Fruit fly (Drosophila melanogaster) Kc167 (cell line): Measurements from ENCODE around the gene msi.

ENCODE experiments used
- Myc ChIP-seq: fragments of >200 bp; optimal IDR thresholded peaks from 2 replicates; lab custom pipeline; 2017; ENCODE audit warnings: missing external identifiers
- Sin3A ChIP-seq: fragments of >200 bp; optimal IDR thresholded peaks from 2 replicates; lab custom pipeline; 2018; ENCODE audit warnings: missing external identifiers
- h ChIP-seq: fragments of >200 bp; optimal IDR thresholded peaks from 3 replicates; lab custom pipeline; 2018; ENCODE audit warnings: missing external identifiers
- insv ChIP-seq: fragments of >200 bp; optimal IDR thresholded peaks from 3 replicates; lab custom pipeline; 2018; ENCODE audit warnings: missing external identifiers
- psq ChIP-seq: fragments of >200 bp; optimal IDR thresholded peaks from 2 replicates; lab custom pipeline; 2017; ENCODE audit warnings: missing external identifiers
- ttk ChIP-seq: sonication (Bioruptor generic); optimal IDR thresholded peaks from 2 replicates; lab custom pipeline; 2017; ENCODE audit warnings: missing external identifiers

The msi gene

DNA sequence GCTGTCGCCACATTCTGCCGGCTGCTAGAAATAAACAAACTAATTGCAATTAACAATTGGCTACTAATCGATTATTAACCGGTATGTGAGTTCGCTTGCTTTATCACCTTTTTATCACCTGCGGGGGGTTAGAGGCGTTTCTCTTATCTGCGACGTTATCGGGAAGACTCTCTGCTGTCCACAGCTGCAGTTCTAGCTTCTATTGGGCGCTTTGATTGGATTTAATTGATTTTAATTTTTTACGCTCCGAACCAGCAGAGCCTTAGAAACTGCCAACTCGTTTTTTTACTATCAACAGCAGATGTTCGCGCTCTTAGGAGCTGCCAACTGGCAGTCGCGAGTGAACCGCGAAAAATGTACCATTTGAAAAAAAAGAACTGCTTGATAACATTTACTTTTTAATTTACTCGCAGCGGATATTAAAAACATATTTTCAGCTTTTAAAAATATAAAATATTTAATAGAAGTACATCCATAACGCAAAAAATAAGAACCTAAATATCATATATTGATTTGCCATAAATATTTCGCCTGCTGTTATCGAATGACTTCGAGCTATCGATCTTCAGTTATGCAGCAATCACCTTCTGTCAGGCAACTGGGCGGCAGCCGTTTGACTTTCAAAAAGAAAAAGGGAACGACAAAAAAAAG lies 110.8 kb downstream of the msi start, which contains the start of gene Ssadh:
Ssadh (minus strand) TSS at position 300 of the 651 bp plus-strand sequence.
- no peak for TF ChIP-seq Myc
- no peak for TF ChIP-seq h (lab: Kevin White, UChicago)
- no peak for TF ChIP-seq Sin3A
- TF ChIP-seq ttk (lab: Kevin White, UChicago): no peak
- TF ChIP-seq psq (lab: Kevin White, UChicago): no peak
- no peak for TF ChIP-seq insv (lab: Kevin White, UChicago)

DNA sequence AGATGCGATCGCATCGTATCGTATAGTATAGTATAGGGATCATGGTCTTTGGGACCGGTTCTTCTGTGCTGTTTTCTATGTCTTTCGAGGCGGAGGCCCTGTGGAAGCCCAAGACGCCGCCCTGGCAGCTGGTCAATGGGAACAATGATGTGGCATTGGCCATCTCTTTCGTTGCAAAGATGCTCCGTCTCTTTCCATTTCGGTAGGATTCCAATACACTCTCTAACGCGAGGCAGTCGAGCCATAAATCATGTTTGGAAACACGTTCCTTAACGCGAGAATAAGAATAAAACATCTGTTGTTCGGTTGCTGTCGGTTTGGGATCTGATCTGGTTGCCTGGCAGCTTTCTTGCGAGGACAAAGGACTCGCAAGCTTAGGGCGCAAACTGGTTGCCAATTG lies 112.7 kb downstream of the msi start:
- TF ChIP-seq psq (lab: Kevin White, UChicago): no peak
- no peak for TF ChIP-seq insv (lab: Kevin White, UChicago)
- no peak for TF ChIP-seq Sin3A
- no peak for TF ChIP-seq h (lab: Kevin White, UChicago)
- TF ChIP-seq Myc: no peak
- TF ChIP-seq ttk (lab: Kevin White, UChicago): no peak

DNA sequence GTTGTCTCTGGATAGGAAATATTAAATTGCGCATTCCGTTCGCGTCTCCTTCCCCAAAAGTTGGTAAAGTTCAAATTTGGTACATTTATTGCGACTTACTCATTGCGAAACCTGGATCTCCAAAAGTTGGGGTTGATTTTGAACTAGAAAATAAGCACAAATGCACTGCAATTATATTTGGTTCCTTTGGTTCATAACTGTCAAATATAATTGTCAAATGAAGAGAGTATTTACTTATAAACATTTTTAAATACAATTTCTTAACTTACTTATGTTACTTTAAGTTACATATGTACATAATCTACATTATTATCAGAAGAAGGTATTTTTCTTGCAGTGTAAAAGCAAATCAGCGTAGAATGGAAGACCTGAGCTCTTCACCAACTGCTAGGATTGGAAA lies 114.6 kb downstream of the msi start:
- no peak for TF ChIP-seq h (lab: Kevin White, UChicago)
- no peak for TF ChIP-seq Sin3A
- TF ChIP-seq psq (lab: Kevin White, UChicago): no peak
- no peak for TF ChIP-seq Myc
- TF ChIP-seq insv (lab: Kevin White, UChicago): no peak
- no peak for TF ChIP-seq ttk (lab: Kevin White, UChicago)

DNA sequence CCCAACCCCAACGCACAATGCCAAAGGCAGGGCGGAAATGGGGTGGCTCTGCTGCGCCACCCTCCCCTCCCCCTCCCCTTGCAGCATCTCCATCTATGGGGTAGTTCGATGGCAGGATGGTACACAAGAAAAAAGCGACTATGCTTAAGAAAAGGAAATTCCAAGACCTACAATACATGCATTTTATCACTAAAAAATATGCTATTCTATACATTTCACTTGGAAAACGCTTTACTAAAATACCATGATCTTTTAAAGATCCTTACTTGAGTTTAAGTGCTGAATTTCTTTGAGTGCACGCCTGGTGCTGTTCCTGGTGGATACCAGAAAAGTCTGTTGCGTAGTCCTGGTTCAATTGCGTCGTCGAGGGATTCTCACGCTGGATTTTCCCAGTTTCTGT lies 115.2 kb downstream of the msi start:
- TF ChIP-seq Sin3A (no peak), psq (lab: Kevin White, UChicago) (no peak), h (lab: Kevin White, UChicago) (no peak), Myc (no peak), insv (lab: Kevin White, UChicago) (no peak), ttk (lab: Kevin White, UChicago) (no peak)

DNA sequence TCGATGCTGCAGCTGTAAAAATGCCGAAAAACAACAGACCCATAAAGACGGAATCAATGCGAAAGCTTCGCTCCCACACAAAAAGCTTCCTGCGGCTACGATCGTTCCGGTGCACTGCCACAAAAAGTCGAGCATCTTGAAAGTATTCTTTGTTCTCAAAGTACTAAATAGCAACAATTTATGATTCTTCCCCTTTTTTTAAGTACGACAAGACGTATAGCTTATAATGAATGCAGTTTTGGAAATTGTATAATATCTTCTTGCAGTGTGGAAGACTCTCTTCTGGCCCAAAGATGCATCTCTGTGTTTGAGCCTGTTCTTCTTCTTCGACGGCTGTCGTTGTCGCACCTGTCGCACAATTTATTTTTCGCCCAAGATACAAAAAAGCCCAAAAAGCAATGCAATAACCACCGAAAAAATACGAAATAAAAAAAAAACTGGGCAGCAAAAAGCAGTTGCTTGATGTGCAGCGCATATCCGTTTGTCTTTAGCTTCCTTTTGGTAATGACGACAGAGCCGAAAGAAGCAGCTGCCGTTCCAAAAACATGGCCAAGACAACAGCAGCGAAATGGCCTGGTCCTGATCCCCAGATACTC lies 118.0 kb downstream of the msi start:
- TF ChIP-seq psq (lab: Kevin White, UChicago) (no peak), ttk (lab: Kevin White, UChicago) (no peak), Myc (no peak), h (lab: Kevin White, UChicago) (no peak), insv (lab: Kevin White, UChicago) (no peak), Sin3A (no peak)

DNA sequence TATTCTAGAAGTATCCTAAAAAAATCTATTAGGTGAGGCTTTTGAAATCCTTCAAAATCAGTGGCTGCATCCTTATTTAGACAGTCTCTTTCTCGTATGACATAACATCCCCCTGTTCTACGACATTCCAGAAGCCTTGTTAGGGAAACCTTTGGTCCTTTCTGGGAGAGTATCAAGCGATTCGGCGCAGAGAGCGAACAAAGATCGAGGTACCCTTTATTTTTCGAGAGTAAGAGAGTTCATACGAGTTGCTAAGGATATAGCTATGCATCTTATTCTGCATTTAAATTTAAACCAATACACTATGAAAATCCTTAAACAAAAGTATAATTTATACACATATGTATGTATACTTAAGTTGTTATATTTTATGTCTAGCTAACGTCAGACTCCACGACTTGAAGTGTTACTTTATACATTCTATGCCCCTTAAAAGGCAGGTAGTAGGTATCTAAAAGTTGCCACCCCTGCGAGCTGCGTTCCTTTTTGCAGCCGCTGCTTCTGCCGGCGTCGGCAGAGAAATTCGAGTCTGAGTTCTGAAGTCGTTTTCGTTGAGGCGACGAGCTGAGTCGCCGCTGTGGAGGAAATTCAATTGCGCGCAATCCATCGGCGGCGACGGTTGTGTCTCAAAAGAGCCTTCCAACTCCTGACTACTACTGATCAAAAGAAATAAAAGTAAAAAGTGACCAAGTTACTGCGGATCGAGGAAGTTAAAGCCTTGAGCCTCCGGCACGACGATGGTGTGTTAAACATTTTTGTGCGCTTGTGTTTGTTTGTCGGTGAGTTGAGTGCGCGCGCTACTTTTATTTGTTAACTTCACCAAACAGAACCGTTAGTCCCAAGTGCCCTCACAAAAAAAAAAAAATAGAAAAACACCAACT lies 121.6 kb downstream of the msi start, which contains the start of gene jigr1:
jigr1 (plus strand) TSS at position 550 of the 881 bp plus-strand sequence.
- TF ChIP-seq ttk (lab: Kevin White, UChicago): no peak
- TF ChIP-seq psq (lab: Kevin White, UChicago): no peak
- no peak for TF ChIP-seq insv (lab: Kevin White, UChicago)
- TF ChIP-seq Sin3A: no peak
- no peak for TF ChIP-seq h (lab: Kevin White, UChicago)
- no peak for TF ChIP-seq Myc

DNA sequence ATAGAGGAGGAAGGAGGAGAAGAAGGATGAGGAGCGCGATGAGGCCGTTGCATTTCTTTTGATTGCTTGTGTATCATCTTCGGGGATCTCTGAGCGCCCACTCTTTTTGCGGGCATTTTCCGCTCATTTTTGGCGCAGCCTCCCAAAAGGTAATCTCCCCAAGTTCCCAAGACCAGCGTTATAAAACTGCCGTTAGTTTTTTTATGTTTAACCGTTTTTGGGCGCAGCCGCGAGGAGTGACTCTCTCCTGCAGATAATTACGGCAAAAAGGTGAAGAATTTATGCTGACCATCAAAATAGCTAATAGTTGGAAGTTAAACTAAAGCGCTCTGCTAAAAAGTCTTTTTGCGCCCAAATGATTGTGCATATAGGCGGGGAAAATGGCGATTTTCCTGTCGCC lies 122.5 kb downstream of the msi start:
- TF ChIP-seq Myc (no peak), Sin3A (no peak), h (lab: Kevin White, UChicago) (no peak), insv (lab: Kevin White, UChicago) (no peak), ttk (lab: Kevin White, UChicago) (no peak), psq (lab: Kevin White, UChicago) (no peak)

DNA sequence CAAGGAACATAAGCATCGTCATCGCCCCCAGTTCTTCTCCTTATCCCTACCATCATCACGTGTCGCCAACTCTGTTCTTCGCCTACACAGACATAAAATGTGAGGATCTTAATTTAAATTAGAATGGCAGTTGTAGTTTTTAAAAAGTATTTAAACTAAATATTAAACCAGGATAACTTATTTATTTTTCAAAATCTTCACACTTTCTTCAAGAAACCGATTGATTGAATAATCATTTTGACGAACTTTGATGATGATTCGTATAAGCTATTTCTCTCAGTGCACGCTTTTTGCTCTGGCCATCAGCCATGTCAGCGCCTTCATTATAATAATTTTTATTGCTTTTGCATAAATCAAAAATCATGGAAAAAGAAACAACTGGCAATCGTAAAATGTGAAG lies 123.0 kb downstream of the msi start:
- TF ChIP-seq Sin3A (no peak), h (lab: Kevin White, UChicago) (no peak), ttk (lab: Kevin White, UChicago) (no peak), Myc (no peak), insv (lab: Kevin White, UChicago) (no peak), psq (lab: Kevin White, UChicago) (no peak)

DNA sequence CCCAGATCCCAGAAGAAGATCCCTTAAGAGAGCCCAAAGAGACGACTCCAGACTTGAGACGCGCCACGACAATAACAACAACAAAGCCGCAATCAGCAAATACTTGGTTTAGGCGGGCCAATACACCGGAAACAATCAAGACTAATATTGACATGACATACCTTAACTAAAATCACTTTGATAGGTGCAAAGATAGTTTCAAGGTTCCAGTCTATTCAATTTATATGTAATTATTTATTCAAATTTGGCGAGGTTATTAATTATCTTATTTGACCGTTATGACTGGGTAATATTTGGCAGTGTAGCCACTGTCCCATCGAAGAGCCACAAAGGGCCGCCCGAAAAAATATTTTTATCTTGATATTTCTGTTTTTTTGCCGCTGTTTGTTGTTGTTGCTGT lies 124.5 kb downstream of the msi start:
- no peak for TF ChIP-seq Sin3A
- TF ChIP-seq Myc: no peak
- TF ChIP-seq h (lab: Kevin White, UChicago): no peak
- TF ChIP-seq ttk (lab: Kevin White, UChicago): no peak
- no peak for TF ChIP-seq psq (lab: Kevin White, UChicago)
- no peak for TF ChIP-seq insv (lab: Kevin White, UChicago)

DNA sequence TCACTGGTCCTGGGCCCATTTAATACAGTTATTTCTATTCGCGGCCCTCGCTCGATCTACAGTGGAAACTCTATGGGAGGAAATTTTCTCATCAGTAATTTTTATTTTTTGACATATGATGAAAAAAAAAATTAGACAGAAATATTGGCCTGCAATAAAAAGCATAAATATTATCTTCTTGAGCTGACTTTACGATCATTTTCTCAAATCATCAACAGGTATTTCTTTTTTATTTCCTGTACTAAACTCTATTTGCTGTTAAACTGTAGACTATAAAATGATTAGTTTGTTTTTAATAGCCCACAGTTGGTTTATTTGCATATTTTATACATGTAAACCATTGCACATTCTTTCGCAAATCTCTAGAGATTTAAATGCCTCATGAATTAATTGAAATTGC lies 128.3 kb downstream of the msi start:
- TF ChIP-seq psq (lab: Kevin White, UChicago) (no peak), h (lab: Kevin White, UChicago) (no peak), ttk (lab: Kevin White, UChicago) (no peak), Myc (no peak), Sin3A (no peak), insv (lab: Kevin White, UChicago) (no peak)

DNA sequence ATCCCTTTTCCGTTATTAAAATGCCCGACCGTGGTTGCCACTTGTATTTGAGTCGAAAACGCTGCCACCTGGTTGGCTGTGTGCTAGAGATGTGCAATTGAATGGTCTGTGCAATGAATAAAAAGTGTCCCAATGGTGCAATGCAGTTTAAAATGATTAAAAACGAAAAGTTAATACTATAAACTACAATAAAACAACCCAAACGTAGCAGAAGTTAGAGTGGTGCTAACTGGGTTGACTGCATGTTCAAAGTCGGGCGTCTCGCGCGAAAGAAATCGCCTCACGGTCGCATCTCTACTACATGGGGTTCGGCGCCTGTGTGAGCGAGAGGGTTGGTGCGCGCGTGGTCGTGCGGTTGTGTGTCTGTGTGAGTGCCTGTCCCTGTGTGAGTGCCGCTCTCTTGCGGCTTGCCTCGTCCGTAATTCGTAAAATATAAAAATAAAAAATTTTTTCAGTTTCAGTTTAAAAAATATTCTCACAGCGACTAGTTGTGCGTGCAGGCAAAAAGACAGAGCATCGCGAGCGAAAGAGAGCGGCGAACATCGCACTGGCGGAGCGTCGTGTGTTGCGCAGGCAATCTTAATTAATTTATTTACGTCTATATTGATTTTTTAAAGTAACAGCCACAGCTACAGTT lies 131.1 kb downstream of the msi start:
- no peak for TF ChIP-seq ttk (lab: Kevin White, UChicago)
